Worm (Caenorhabditis elegans) whole organism, L4/young adult: ENCODE measurements around the gene pcp-2.

ENCODE experiments used
- dao-5 ChIP-seq: sonication (generic microtip); optimal IDR thresholded peaks from 2 replicates; lab custom pipeline; 2016; ENCODE audit warnings: missing genotype, missing genetic modification characterization, moderate library complexity, missing compliant biosample characterization
- him-1 ChIP-seq: sonication (generic microtip); optimal IDR thresholded peaks from 2 replicates; lab custom pipeline; 2016; ENCODE audit warnings: missing genotype, missing genetic modification reagents, missing genetic modification characterization, missing compliant biosample characterization

DNA sequence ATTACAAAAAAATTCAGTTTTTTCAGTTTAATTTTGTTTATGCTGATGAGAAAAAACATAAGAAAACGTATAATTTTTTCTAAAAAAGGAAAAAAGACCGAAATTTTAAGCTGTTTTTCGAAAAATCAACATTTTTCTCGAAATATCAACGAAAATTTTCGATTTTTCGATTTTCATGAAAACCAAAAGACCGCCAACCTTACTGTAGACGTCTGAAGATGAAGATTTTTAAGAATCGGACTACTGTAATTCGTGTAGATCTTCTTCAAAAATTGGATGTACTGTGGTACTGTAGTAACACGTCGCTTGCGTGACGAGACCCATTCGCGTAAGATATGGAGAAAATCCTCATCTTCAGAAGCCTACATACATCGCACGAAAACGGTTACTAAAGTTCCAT, 45.9 kb upstream of the pcp-2 start:
- TF ChIP-seq dao-5 (no peak), him-1 (tag; lab: Kevin White, UChicago) (no peak)
